Fruit fly (Drosophila melanogaster): ENCODE results near the gene CG6729.
A peak's percentile ranks its signal among the peaks of the same experiment; 100 is the strongest.

CG6729 gene

dm6 chr2L:10760422-10761166 is 16.9 kb upstream of the CG6729 start, which contains the start of gene CG6495 (continued):
- peak; percentile 58; the same call in 2 of the 3 replicates for TF ChIP-seq CG17361 (GFP tag; IDR thresholded peaks at IDR 0.05)
- no peak for TF ChIP-seq aop (GFP tag; IDR thresholded peaks at IDR 0.05)
- no peak for TF ChIP-seq dm (GFP tag; optimal IDR thresholded peaks at IDR 0.05)
- TF ChIP-seq pros (GFP tag; optimal IDR thresholded peaks at IDR 0.05), result no peak
- no peak for TF ChIP-seq pho (GFP tag; optimal IDR thresholded peaks at IDR 0.05)
- peak; percentile 36 for TF ChIP-seq CG17829 (tag; optimal IDR thresholded peaks at IDR 0.05)
- TF ChIP-seq CG4424 (GFP tag; optimal IDR thresholded peaks at IDR 0.05), result peak; percentile 32
- TF ChIP-seq CG12071 (GFP tag; optimal IDR thresholded peaks at IDR 0.05), result peak; percentile 1
- peak; percentile 50; the same call in 2 of the 3 replicates for TF ChIP-seq tgo (GFP tag; IDR thresholded peaks at IDR 0.05)
- no peak for TF ChIP-seq CG10654 (GFP tag; optimal IDR thresholded peaks at IDR 0.05)
- TF ChIP-seq twi (tag; optimal IDR thresholded peaks at IDR 0.05), result no peak
- TF ChIP-seq vfl (GFP tag; optimal IDR thresholded peaks at IDR 0.05), result no peak
- TF ChIP-seq rib (GFP tag; IDR thresholded peaks at IDR 0.05), result no peak
- TF ChIP-seq repo (GFP tag; optimal IDR thresholded peaks at IDR 0.05), result no peak
- no peak for TF ChIP-seq E2f2 (GFP tag; IDR thresholded peaks at IDR 0.05)
- TF ChIP-seq CoRest (tag; optimal IDR thresholded peaks at IDR 0.05), result peak; percentile 65
- peak; percentile 57 for TF ChIP-seq CG8388 (GFP tag; optimal IDR thresholded peaks at IDR 0.05)
- no peak for TF ChIP-seq cad (GFP tag; optimal IDR thresholded peaks at IDR 0.05)
- TF ChIP-seq Asciz (GFP tag; optimal IDR thresholded peaks at IDR 0.05), result no peak
- peak; percentile 45; the same call in 2 of the 3 replicates for TF ChIP-seq dysf (GFP tag; IDR thresholded peaks at IDR 0.05)
- TF ChIP-seq CG2199 (GFP tag; IDR thresholded peaks at IDR 0.05), result no peak
- no peak for TF ChIP-seq Tbp (GFP tag; optimal IDR thresholded peaks at IDR 0.05)
- TF ChIP-seq pzg (GFP tag; optimal IDR thresholded peaks at IDR 0.05), result peak; percentile 19
- no peak for TF ChIP-seq pnt (GFP tag; optimal IDR thresholded peaks at IDR 0.05)
- no peak for TF ChIP-seq CG10543 (GFP tag; optimal IDR thresholded peaks at IDR 0.05)
- TF ChIP-seq CG9215 (GFP tag; IDR thresholded peaks at IDR 0.05), result no peak
- peak; percentile 72 for TF ChIP-seq CG15269 (tag; optimal IDR thresholded peaks at IDR 0.05)
- no peak for TF ChIP-seq CG6272 (GFP tag; IDR thresholded peaks at IDR 0.05)
- peak; percentile 70 for TF ChIP-seq unpg (GFP tag; optimal IDR thresholded peaks at IDR 0.05)
- TF ChIP-seq CG31388 (GFP tag; optimal IDR thresholded peaks at IDR 0.05), result no peak
- TF ChIP-seq CG14014 (GFP tag; IDR thresholded peaks at IDR 0.05), result peak; percentile 66
- TF ChIP-seq Ets65A (GFP tag), result no peak
- TF ChIP-seq CG2889 (GFP tag; IDR thresholded peaks at IDR 0.05), result no peak
- peak; percentile 15 for TF ChIP-seq tin (GFP tag; optimal IDR thresholded peaks at IDR 0.05)
- TF ChIP-seq hb (GFP tag; IDR thresholded peaks at IDR 0.05; ENCODE audit: partially characterized antibody), result no peak
- no peak for TF ChIP-seq CG8944 (GFP tag; optimal IDR thresholded peaks at IDR 0.05)
- no peak for TF ChIP-seq Lhr (GFP tag; optimal IDR thresholded peaks at IDR 0.05)
- TF ChIP-seq CG12155 (GFP tag; optimal IDR thresholded peaks at IDR 0.05), result peak; percentile 26
- no peak for TF ChIP-seq bbx (GFP tag; IDR thresholded peaks at IDR 0.05; ENCODE audit: partially characterized antibody)
- TF ChIP-seq Hmx (GFP tag; optimal IDR thresholded peaks at IDR 0.05), result no peak
- TF ChIP-seq CG11093 (GFP tag; IDR thresholded peaks at IDR 0.05), result no peak
- TF ChIP-seq CG11456 (GFP tag; IDR thresholded peaks at IDR 0.05), result no peak
- TF ChIP-seq CG9727 (GFP tag; optimal IDR thresholded peaks at IDR 0.05), result peak; percentile 55
- TF ChIP-seq Rfx (GFP tag; IDR thresholded peaks at IDR 0.05), result peak; percentile 54
- TF ChIP-seq chinmo (GFP tag; IDR thresholded peaks at IDR 0.05; ENCODE audit: partially characterized antibody), result no peak
- peak; percentile 52; the same call in 1 of the 2 replicates for TF ChIP-seq Xrp1 (GFP tag; IDR thresholded peaks at IDR 0.05)
- TF ChIP-seq CG7963 (GFP tag; IDR thresholded peaks at IDR 0.05; ENCODE audit: partially characterized antibody), result no peak
- peak; percentile 59 for TF ChIP-seq Blimp-1 (GFP tag; optimal IDR thresholded peaks at IDR 0.05)
- no peak for TF ChIP-seq Nf-YA (GFP tag; IDR thresholded peaks at IDR 0.05)
- peak; percentile 54 for TF ChIP-seq CG6813 (GFP tag; optimal IDR thresholded peaks at IDR 0.05)
- no peak for TF ChIP-seq CG43689 (GFP tag; IDR thresholded peaks at IDR 0.05)

All from whole organism, embryonic.